Fruit fly (Drosophila melanogaster) whole organism, embryonic: ENCODE data around the gene Root.

Experiments
- Ada2b ChIP-seq: fragments of 200-800 bp; sonication (Bioruptor generic); IDR thresholded peaks from 2 replicates; pipeline ENCODE4 v1.3.6; 2022; ENCODE audit warnings: missing biosample characterization, missing genetic modification characterization
- BEAF-32 ChIP-seq: fragments of 200-800 bp; sonication (Bioruptor generic); optimal IDR thresholded peaks from 3 replicates; lab custom pipeline; 2017; ENCODE audit warnings: missing biosample characterization, missing genetic modification characterization, mild to moderate bottlenecking, moderate library complexity, missing genetic modification reagents
- CG10209 ChIP-seq: fragments of 200-800 bp; sonication (Bioruptor generic); optimal IDR thresholded peaks from 3 replicates; lab custom pipeline; 2017; ENCODE audit warnings: missing biosample characterization, mild to moderate bottlenecking, missing genetic modification characterization, missing genetic modification reagents
- CG10267 ChIP-seq: fragments of 200-800 bp; sonication (Bioruptor generic); optimal IDR thresholded peaks from 2 replicates; lab custom pipeline; 2018; ENCODE audit warnings: missing biosample characterization, mild to moderate bottlenecking, missing genetic modification characterization, moderate library complexity
- CG15696 ChIP-seq: fragments of 200-800 bp; sonication (Bioruptor generic); optimal IDR thresholded peaks from 2 replicates; lab custom pipeline; 2019; ENCODE audit warnings: missing biosample characterization, mild to moderate bottlenecking, missing genetic modification characterization, moderate library complexity
- CG17186 ChIP-seq: fragments of 200-800 bp; sonication (Bioruptor generic); optimal IDR thresholded peaks from 3 replicates; lab custom pipeline; 2017; ENCODE audit warnings: missing biosample characterization, missing genetic modification reagents, missing genetic modification characterization
- CG18476 ChIP-seq: fragments of 200-800 bp; sonication (Bioruptor generic); optimal IDR thresholded peaks from 2 replicates; lab custom pipeline; 2016; ENCODE audit warnings: missing biosample characterization, mild to moderate bottlenecking, missing genetic modification characterization
- CG31224 ChIP-seq: fragments of 200-800 bp; sonication (Bioruptor generic); IDR thresholded peaks from 2 replicates; pipeline ENCODE4 v1.3.6; 2022; ENCODE audit warnings: missing biosample characterization, missing genetic modification characterization
- CG4404 ChIP-seq: fragments of 200-800 bp; sonication (Bioruptor generic); IDR thresholded peaks from 2 replicates; pipeline ENCODE4 v1.3.6; 2022; ENCODE audit warnings: missing biosample characterization, missing genetic modification characterization
- CG4854 ChIP-seq: fragments of 200-800 bp; sonication (Bioruptor generic); optimal IDR thresholded peaks from 2 replicates; lab custom pipeline; 2016; ENCODE audit warnings: missing biosample characterization, missing genetic modification characterization, inconsistent platforms
- CG6654 ChIP-seq: fragments of 200-800 bp; sonication (Bioruptor generic); optimal IDR thresholded peaks from 2 replicates; lab custom pipeline; 2017; ENCODE audit warnings: missing biosample characterization, mild to moderate bottlenecking, missing genetic modification characterization
- CG7271 ChIP-seq: fragments of 200-800 bp; sonication (Bioruptor generic); optimal IDR thresholded peaks from 2 replicates; lab custom pipeline; 2018; ENCODE audit warnings: missing biosample characterization, mild to moderate bottlenecking, missing genetic modification characterization, moderate library complexity
- CG7372 ChIP-seq: fragments of 200-800 bp; sonication (Bioruptor generic); IDR thresholded peaks from 2 replicates; pipeline ENCODE4 v1.3.6; 2022; ENCODE audit warnings: missing biosample characterization, missing genetic modification characterization
- CG7556 ChIP-seq: fragments of 200-800 bp; sonication (Bioruptor generic); optimal IDR thresholded peaks from 2 replicates; lab custom pipeline; 2017; ENCODE audit warnings: missing biosample characterization, mild to moderate bottlenecking, missing genetic modification characterization
- CG7839 ChIP-seq: fragments of 200-800 bp; sonication (Bioruptor generic); optimal IDR thresholded peaks from 3 replicates; lab custom pipeline; 2018; ENCODE audit warnings: missing biosample characterization, mild to moderate bottlenecking, missing genetic modification characterization, moderate library complexity
- CG8281 ChIP-seq: fragments of 200-800 bp; sonication (Bioruptor generic); optimal IDR thresholded peaks from 2 replicates; lab custom pipeline; 2018; ENCODE audit warnings: missing biosample characterization, mild to moderate bottlenecking, missing genetic modification characterization, moderate library complexity
- CG9437 ChIP-seq: fragments of 200-800 bp; sonication (Bioruptor generic); optimal IDR thresholded peaks from 2 replicates; lab custom pipeline; 2018; ENCODE audit warnings: missing biosample characterization, mild to moderate bottlenecking, missing genetic modification characterization
- Doc2 ChIP-seq: fragments of 200-800 bp; sonication (Bioruptor generic); IDR thresholded peaks from 2 replicates; pipeline ENCODE4 v1.3.6; 2022; ENCODE audit warnings: missing biosample characterization, missing genetic modification characterization
- Dref ChIP-seq: fragments of 200-800 bp; sonication (Bioruptor generic); IDR thresholded peaks from 2 replicates; pipeline ENCODE4 v1.3.6; 2022; ENCODE audit warnings: missing biosample characterization, missing genetic modification characterization
- Elba2 ChIP-seq: fragments of 200-800 bp; sonication (Bioruptor generic); optimal IDR thresholded peaks from 3 replicates; lab custom pipeline; 2016; ENCODE audit warnings: missing biosample characterization, missing genetic modification characterization
- Fer1 ChIP-seq: fragments of 200-800 bp; sonication (Bioruptor generic); optimal IDR thresholded peaks from 2 replicates; lab custom pipeline; 2017; ENCODE audit warnings: missing biosample characterization, mild to moderate bottlenecking, missing genetic modification characterization
- HLHmδ ChIP-seq: fragments of 200-800 bp; sonication (Bioruptor generic); optimal IDR thresholded peaks from 2 replicates; lab custom pipeline; 2018; ENCODE audit warnings: missing biosample characterization, mild to moderate bottlenecking, missing genetic modification characterization, moderate library complexity
- Hr51 ChIP-seq, 2 experiments: fragments of 200-800 bp; sonication (Bioruptor generic); optimal IDR thresholded peaks; 2 replicates in 1 of 2; 3 replicates in 1 of 2; lab custom pipeline; 2016 to 2018; ENCODE audit warnings: missing biosample characterization in 2 of 2, missing genetic modification characterization in 2 of 2, mild to moderate bottlenecking in 1 of 2, moderate library complexity in 1 of 2
- MTF-1 ChIP-seq: fragments of 200-800 bp; sonication (Bioruptor generic); optimal IDR thresholded peaks from 2 replicates; lab custom pipeline; 2018; ENCODE audit warnings: missing biosample characterization, mild to moderate bottlenecking, missing genetic modification characterization, borderline replicate concordance
- Max ChIP-seq: fragments of 200-800 bp; sonication (Bioruptor generic); optimal IDR thresholded peaks from 2 replicates; lab custom pipeline; 2016; ENCODE audit warnings: missing biosample characterization, mild to moderate bottlenecking, missing genetic modification characterization
- Mes4 ChIP-seq: fragments of 200-800 bp; sonication (Bioruptor generic); optimal IDR thresholded peaks from 2 replicates; lab custom pipeline; 2016; ENCODE audit warnings: missing biosample characterization, missing genetic modification characterization
- Myb ChIP-seq: fragments of 200-800 bp; sonication (Bioruptor generic); optimal IDR thresholded peaks from 2 replicates; lab custom pipeline; 2016; ENCODE audit warnings: missing biosample characterization, missing genetic modification characterization
- NK7.1 ChIP-seq: fragments of 200-800 bp; sonication (Bioruptor generic); optimal IDR thresholded peaks from 3 replicates; lab custom pipeline; 2016; ENCODE audit warnings: missing biosample characterization, missing genetic modification characterization
- Poxn ChIP-seq: fragments of 200-800 bp; sonication (Bioruptor generic); IDR thresholded peaks from 2 replicates; pipeline ENCODE4 v1.3.6; 2022; ENCODE audit warnings: missing biosample characterization, missing genetic modification characterization
- Rx ChIP-seq: fragments of 200-800 bp; sonication (Bioruptor generic); IDR thresholded peaks from 2 replicates; pipeline ENCODE4 v1.3.6; 2022; ENCODE audit warnings: missing biosample characterization, missing genetic modification characterization
- Ssrp ChIP-seq: fragments of 200-800 bp; sonication (Bioruptor generic); optimal IDR thresholded peaks from 2 replicates; lab custom pipeline; 2018; ENCODE audit warnings: missing biosample characterization, mild to moderate bottlenecking, missing genetic modification characterization, moderate library complexity
- ac ChIP-seq: fragments of 200-800 bp; sonication (Bioruptor generic); optimal IDR thresholded peaks from 3 replicates; lab custom pipeline; 2017; ENCODE audit warnings: missing biosample characterization, mild to moderate bottlenecking, missing genetic modification characterization
- bbx ChIP-seq: fragments of 200-800 bp; sonication (Bioruptor generic); IDR thresholded peaks from 2 replicates; pipeline ENCODE4 v1.3.6; 2022; ENCODE audit warnings: missing biosample characterization, missing genetic modification characterization; ENCODE audit not compliant: partially characterized antibody
- bowl ChIP-seq: fragments of 200-800 bp; sonication (Bioruptor generic); IDR thresholded peaks from 2 replicates; pipeline ENCODE4 v1.3.6; 2022; ENCODE audit warnings: missing biosample characterization, missing genetic modification characterization
- ci ChIP-seq: fragments of 200-800 bp; sonication (Bioruptor generic); IDR thresholded peaks from 3 replicates; pipeline ENCODE4 v1.3.6; 2022; ENCODE audit warnings: missing biosample characterization, missing genetic modification characterization
- emc ChIP-seq: fragments of 200-800 bp; sonication (Bioruptor generic); optimal IDR thresholded peaks from 2 replicates; lab custom pipeline; 2016; ENCODE audit warnings: missing biosample characterization, missing genetic modification characterization
- fd96Cb ChIP-seq: fragments of 200-800 bp; sonication (Bioruptor generic); optimal IDR thresholded peaks from 2 replicates; lab custom pipeline; 2018; ENCODE audit warnings: missing biosample characterization, mild to moderate bottlenecking, missing genetic modification characterization, moderate library complexity
- grn ChIP-seq: fragments of 200-800 bp; sonication (Bioruptor generic); optimal IDR thresholded peaks from 3 replicates; lab custom pipeline; 2017; ENCODE audit warnings: missing biosample characterization, missing genetic modification characterization
- gsb ChIP-seq: fragments of 200-800 bp; sonication (Bioruptor generic); IDR thresholded peaks from 2 replicates; pipeline ENCODE4 v1.3.6; 2022; ENCODE audit warnings: missing biosample characterization, missing genetic modification characterization
- gsb-n ChIP-seq: fragments of 200-800 bp; sonication (Bioruptor generic); optimal IDR thresholded peaks from 3 replicates; lab custom pipeline; 2018; ENCODE audit warnings: missing biosample characterization, mild to moderate bottlenecking, missing genetic modification characterization
- gt ChIP-seq: fragments of 200-800 bp; sonication (Bioruptor generic); IDR thresholded peaks from 2 replicates; pipeline ENCODE4 v1.3.6; 2022; ENCODE audit warnings: missing biosample characterization, missing genetic modification characterization
- h ChIP-seq: fragments of >200 bp; optimal IDR thresholded peaks from 2 replicates; lab custom pipeline; 2017
- hb ChIP-seq: fragments of 200-800 bp; sonication (Bioruptor generic); IDR thresholded peaks from 3 replicates; pipeline ENCODE4 v1.3.6; 2022; ENCODE audit warnings: missing biosample characterization, missing genetic modification characterization; ENCODE audit not compliant: partially characterized antibody
- hth ChIP-seq: fragments of >200 bp; optimal IDR thresholded peaks from 2 replicates; lab custom pipeline; 2017; ENCODE audit warnings: inconsistent platforms
- prd ChIP-seq, 3 experiments: fragments of >200 bp in 2 of 3; fragments of 200-800 bp in 1 of 3; sonication (Bioruptor generic) in 1 of 3; optimal IDR thresholded peaks in 2 of 3; IDR thresholded peaks in 1 of 3; 2 replicates in 2 of 3; 3 replicates in 1 of 3; pipeline versions ENCODE4 v1.3.6 to Lab custom; 2017 to 2022; ENCODE audit warnings: missing biosample characterization in 1 of 3, missing genetic modification characterization in 1 of 3
- pum ChIP-seq: fragments of 200-800 bp; sonication (Bioruptor generic); optimal IDR thresholded peaks from 2 replicates; lab custom pipeline; 2016; ENCODE audit warnings: missing biosample characterization, missing genetic modification characterization
- scrt ChIP-seq: fragments of 200-800 bp; sonication (Bioruptor generic); optimal IDR thresholded peaks from 2 replicates; lab custom pipeline; 2018; ENCODE audit warnings: missing biosample characterization, mild to moderate bottlenecking, missing genetic modification characterization, moderate library complexity
- sr ChIP-seq: fragments of 200-800 bp; sonication (Bioruptor generic); IDR thresholded peaks from 3 replicates; pipeline ENCODE4 v1.3.6; 2022; ENCODE audit warnings: missing biosample characterization, missing genetic modification characterization
- stc ChIP-seq: fragments of 200-800 bp; sonication (Bioruptor generic); IDR thresholded peaks from 2 replicates; pipeline ENCODE4 v1.3.6; 2022; ENCODE audit warnings: missing biosample characterization, missing genetic modification characterization
- vvl ChIP-seq: fragments of 200-800 bp; sonication (Bioruptor generic); IDR thresholded peaks from 2 replicates; pipeline ENCODE4 v1.3.6; 2022; ENCODE audit warnings: missing biosample characterization, missing genetic modification characterization

Root gene

DNA sequence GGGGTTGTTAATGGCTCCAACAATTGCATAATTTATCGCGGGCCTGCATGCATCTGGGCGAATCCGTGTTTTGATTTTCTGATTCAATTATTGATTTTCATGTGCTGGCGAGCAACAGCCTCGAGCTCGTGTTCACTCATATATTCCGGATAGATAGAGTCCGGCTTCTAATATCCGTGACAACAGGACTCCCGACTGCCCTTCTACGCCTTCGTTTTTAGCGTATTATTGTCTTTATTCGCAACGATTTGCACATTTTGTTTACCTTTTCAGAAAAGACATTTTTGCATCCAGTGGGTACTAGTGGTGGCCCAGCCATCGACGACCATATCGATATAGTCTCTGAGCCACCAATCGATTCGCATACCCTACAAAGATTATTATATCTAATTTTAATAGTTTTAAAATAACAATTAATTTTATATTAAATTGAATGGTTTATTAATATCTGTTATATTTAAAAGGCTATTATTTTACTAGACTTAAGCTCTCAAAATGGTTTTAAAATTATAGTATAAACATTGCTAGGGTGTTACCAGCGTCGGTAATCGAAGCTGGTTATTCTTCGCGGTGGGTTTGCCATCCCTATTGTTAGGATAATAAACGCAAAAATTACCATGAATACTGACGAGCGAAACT is 48.2 kb downstream of the Root start, which contains the start of the genes Myo95E and TBC1d7 (continued):
- peak; percentile 90 for TF ChIP-seq ci (GFP tag; lab: Robert Waterston, UW)
- peak; percentile 89 for TF ChIP-seq gsb (GFP tag; lab: Robert Waterston, UW)
- TF ChIP-seq h = no peak
- peak; percentile 68 for TF ChIP-seq Dref (GFP tag; lab: Robert Waterston, UW)
- TF ChIP-seq stc (GFP tag; lab: Robert Waterston, UW) = peak; percentile 96
- TF ChIP-seq NK7.1 (GFP tag; lab: Kevin White, UChicago) = no peak
- peak; percentile 58 for TF ChIP-seq CG6654 (GFP tag; lab: Kevin White, UChicago)
- TF ChIP-seq CG7839 (tag; lab: Kevin White, UChicago) = peak; percentile 92
- TF ChIP-seq Ssrp (tag; lab: Kevin White, UChicago) = peak; percentile 86
- peak; percentile 90 for TF ChIP-seq CG7372 (GFP tag; lab: Robert Waterston, UW)
- peak; percentile 97 for TF ChIP-seq vvl (GFP tag; lab: Robert Waterston, UW)
- no peak for TF ChIP-seq Mes4 (GFP tag; lab: Kevin White, UChicago)
- TF ChIP-seq Fer1 (GFP tag; lab: Kevin White, UChicago) = peak; percentile 83
- TF ChIP-seq CG10209 (GFP tag; lab: Kevin White, UChicago) = peak; percentile 87
- TF ChIP-seq Rx (GFP tag; lab: Robert Waterston, UW) = peak; percentile 81
- peak; percentile 91 for TF ChIP-seq Ada2b (GFP tag; lab: Robert Waterston, UW)
- TF ChIP-seq Doc2 (GFP tag; lab: Robert Waterston, UW) = peak; percentile 75; the same call in 1 of the 2 replicates
- peak; percentile 72 for TF ChIP-seq gt (GFP tag; lab: Robert Waterston, UW)
- TF ChIP-seq MTF-1 (GFP tag; lab: Kevin White, UChicago) = peak; percentile 27
- TF ChIP-seq CG9437 (GFP tag; lab: Kevin White, UChicago) = peak; percentile 81
- peak; percentile 71 for TF ChIP-seq CG15696 (tag; lab: Kevin White, UChicago)
- TF ChIP-seq Max (GFP tag; lab: Kevin White, UChicago) = peak; percentile 85
- no peak for TF ChIP-seq hb
- peak; percentile 56 for TF ChIP-seq pum
- TF ChIP-seq Elba2 = peak; percentile 48
- peak; percentile 84 for TF ChIP-seq CG10267 (tag; lab: Kevin White, UChicago)
- TF ChIP-seq ac (GFP tag; lab: Kevin White, UChicago) = no peak
- no peak for TF ChIP-seq gsb-n
- peak; percentile 77 for TF ChIP-seq BEAF-32
- TF ChIP-seq prd (optimal IDR thresholded peaks at IDR 0.05; lab: Kevin White, UChicago) = no peak
- peak; percentile 96 for TF ChIP-seq prd (GFP tag; IDR thresholded peaks at IDR 0.05; lab: Robert Waterston, UW)
- TF ChIP-seq fd96Cb = peak; percentile 90
- peak; percentile 84 for TF ChIP-seq CG7556 (GFP tag; lab: Kevin White, UChicago)
- TF ChIP-seq emc (GFP tag; lab: Kevin White, UChicago) = peak; percentile 50
- TF ChIP-seq Myb (GFP tag; lab: Kevin White, UChicago) = peak; percentile 7
- peak; percentile 68 for TF ChIP-seq scrt (GFP tag; lab: Kevin White, UChicago)
- peak; percentile 39; the same call in 1 of the 3 replicates for TF ChIP-seq sr
- TF ChIP-seq CG17186 (GFP tag; lab: Kevin White, UChicago) = peak; percentile 42
- peak; percentile 33 to 91 for TF ChIP-seq Hr51 (GFP tag; optimal IDR thresholded peaks at IDR 0.05; lab: Kevin White, UChicago)
- peak; percentile 83 for TF ChIP-seq CG31224
- peak; percentile 81 for TF ChIP-seq CG18476 (GFP tag; lab: Kevin White, UChicago)
- TF ChIP-seq bbx (GFP tag; lab: Robert Waterston, UW) = peak; percentile 42
- no peak for TF ChIP-seq grn (GFP tag; lab: Kevin White, UChicago)
- no peak; the same call in 1 of the 2 replicates for TF ChIP-seq Poxn (GFP tag; lab: Robert Waterston, UW)
- peak; percentile 91 for TF ChIP-seq CG4404 (GFP tag; lab: Robert Waterston, UW)
- TF ChIP-seq bowl (GFP tag; lab: Robert Waterston, UW) = peak; percentile 79
- peak; percentile 68 for TF ChIP-seq CG4854
- no peak for TF ChIP-seq hth (lab: Kevin White, UChicago)
- TF ChIP-seq CG8281 (tag; lab: Kevin White, UChicago) = no peak
- TF ChIP-seq HLHmδ (GFP tag; lab: Kevin White, UChicago) = no peak
- peak; percentile 60 for TF ChIP-seq CG7271 (tag; lab: Kevin White, UChicago)
